Worm (Caenorhabditis elegans): ENCODE data around the gene ZK632.2.

ZK632.2 gene

DNA sequence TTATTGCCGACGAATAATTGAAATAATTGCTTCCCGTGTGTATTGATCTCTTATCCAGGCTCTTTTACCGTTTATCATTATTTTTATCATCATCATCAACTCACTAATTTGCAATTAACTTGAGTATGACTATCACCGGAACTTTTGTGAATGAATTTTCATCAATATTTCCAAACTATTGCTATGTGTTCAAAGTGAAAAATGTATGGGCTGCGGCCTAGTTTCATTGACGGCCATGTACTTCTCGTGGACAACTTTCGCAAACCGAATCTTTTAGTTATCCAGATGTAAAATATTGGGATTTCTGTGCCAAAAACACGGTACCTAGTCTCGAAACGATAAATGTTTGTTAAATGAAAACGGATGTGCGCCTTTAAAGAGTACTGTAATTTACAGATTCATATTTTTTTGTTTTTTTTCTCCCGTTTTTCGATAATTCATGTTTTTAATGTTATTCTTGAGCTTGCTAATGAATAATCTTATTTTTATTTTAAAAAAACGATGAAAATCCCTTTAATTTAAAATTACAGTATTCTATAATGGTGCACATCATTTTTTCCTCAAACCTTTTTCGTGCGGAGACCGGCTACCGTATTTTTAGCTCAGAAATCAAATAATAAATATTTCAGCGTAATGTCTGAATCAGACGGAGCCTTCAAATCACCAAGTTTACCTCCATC is at the start of gene ZK632.2:
Gene ZK632.2, plus strand, starts transcription at position 630 of the 680 bp plus-strand sequence.
- TF ChIP-seq unc-86 (tag; optimal IDR thresholded peaks at IDR 0.05) (no peak), dmd-4 (tag; optimal IDR thresholded peaks at IDR 0.05; ENCODE audit: borderline replicate concordance) (no peak), ttx-3 (tag; optimal IDR thresholded peaks at IDR 0.05) (no peak), C08G9.2 (tag; optimal IDR thresholded peaks at IDR 0.05) (no peak), hlh-15 (tag; optimal IDR thresholded peaks at IDR 0.05) (no peak), pax-1 (tag; optimal IDR thresholded peaks at IDR 0.05) (no peak), unc-42 (tag; optimal IDR thresholded peaks at IDR 0.05) (no peak), ref-2 (tag; optimal IDR thresholded peaks at IDR 0.05) (no peak), pha-2 (tag; optimal IDR thresholded peaks at IDR 0.05) (no peak), ahr-1 (tag; optimal IDR thresholded peaks at IDR 0.05) (no peak), madf-2 (tag; optimal IDR thresholded peaks at IDR 0.05) (no peak), lim-6 (tag; optimal IDR thresholded peaks at IDR 0.05) (no peak), eyg-1 (tag; optimal IDR thresholded peaks at IDR 0.05) (no peak), hlh-8 (tag; optimal IDR thresholded peaks at IDR 0.05) (no peak), tbx-7 (tag; optimal IDR thresholded peaks at IDR 0.05) (no peak), sox-2 (GFP tag; IDR thresholded peaks at IDR 0.05) (no peak), F13H6.1 (tag; optimal IDR thresholded peaks at IDR 0.05) (no peak), fkh-6 (tag; optimal IDR thresholded peaks at IDR 0.05) (no peak), ceh-22 (tag; optimal IDR thresholded peaks at IDR 0.05) (no peak)

DNA sequence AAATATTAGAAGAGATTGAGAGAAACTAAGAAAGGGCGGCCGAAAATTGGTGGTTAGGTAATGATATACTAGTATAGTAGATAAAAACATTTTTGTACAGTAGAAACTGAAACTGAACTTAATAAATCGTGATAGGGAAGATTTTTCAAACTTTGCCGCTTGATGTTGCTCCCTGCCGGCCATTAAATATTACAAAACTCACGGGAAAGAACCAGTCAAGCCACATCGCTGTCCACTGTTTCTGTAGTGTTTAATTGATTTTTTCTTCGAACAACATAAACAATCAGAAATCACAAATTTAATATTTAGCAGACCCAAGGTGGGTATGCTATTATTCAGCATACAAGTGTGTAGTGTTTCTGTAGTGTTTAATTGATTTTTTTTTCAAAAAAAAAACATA is 47.8 kb upstream of the ZK632.2 start, which contains the start of gene T05G5.5:
Gene T05G5.5, minus strand, starts transcription at position 359 of the 400 bp plus-strand sequence.
- TF ChIP-seq ets-4 (tag; optimal IDR thresholded peaks at IDR 0.05) = no peak
- TF ChIP-seq ceh-34 (tag; optimal IDR thresholded peaks at IDR 0.05) = no peak
- TF ChIP-seq nhr-232 (tag; optimal IDR thresholded peaks at IDR 0.05) = no peak
- no peak for TF ChIP-seq sdc-2 (tag; optimal IDR thresholded peaks at IDR 0.05)
- no peak for TF ChIP-seq F13H6.1 (tag; optimal IDR thresholded peaks at IDR 0.05)
- TF ChIP-seq unc-55 (GFP tag; optimal IDR thresholded peaks at IDR 0.05) = no peak

DNA sequence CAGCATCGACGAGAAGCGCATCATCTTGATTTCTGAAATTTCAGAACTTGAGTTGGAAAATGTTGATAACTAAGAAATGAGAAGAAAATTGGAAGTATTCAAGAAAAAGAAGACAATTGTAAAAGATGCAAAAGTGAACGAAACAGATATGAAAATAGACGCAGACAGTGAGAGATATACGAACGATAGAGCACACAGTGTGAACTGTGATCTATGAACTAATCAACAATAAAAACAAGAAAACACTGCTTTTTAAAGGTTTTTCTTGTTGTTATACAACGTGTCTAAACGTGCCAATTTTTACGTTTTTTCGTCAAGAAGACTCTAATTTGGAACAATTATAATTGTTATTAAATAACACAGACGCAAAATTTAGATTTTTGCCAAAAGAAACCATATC is 46.1 kb upstream of the ZK632.2 start, which contains the start of gene ech-6:
Gene ech-6, minus strand, starts transcription at position 32 of the 400 bp plus-strand sequence.
- no peak for TF ChIP-seq ztf-16 (tag; optimal IDR thresholded peaks at IDR 0.05)
- TF ChIP-seq tbx-7 (tag; optimal IDR thresholded peaks at IDR 0.05) = no peak
- no peak for TF ChIP-seq fkh-10 (GFP tag; optimal IDR thresholded peaks at IDR 0.05)
- no peak for TF ChIP-seq madf-2 (tag; optimal IDR thresholded peaks at IDR 0.05)
- TF ChIP-seq ceh-30 (tag; optimal IDR thresholded peaks at IDR 0.05) = no peak
- no peak for TF ChIP-seq unc-55 (GFP tag; optimal IDR thresholded peaks at IDR 0.05)

DNA sequence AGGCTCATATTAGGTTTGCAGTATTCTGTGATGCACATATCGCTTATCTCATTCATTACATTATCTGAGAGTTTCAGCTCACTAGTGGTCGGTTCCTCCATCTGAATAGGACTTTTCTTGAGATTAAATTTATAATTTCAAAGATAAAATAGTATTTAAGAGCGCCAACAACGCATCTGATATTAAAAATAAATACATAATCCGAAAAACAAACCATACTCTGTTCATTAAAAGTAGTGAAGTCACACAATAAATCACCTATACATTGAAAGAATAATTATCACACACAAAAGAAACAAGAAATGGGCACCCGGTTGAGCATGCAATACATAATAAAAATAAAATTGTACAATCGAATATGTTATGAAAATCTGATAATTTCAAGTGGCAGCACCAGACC is 41.5 kb upstream of the ZK632.2 start, which contains the start of gene vps-53:
Gene vps-53, minus strand, starts transcription at position 101 of the 400 bp plus-strand sequence.
- TF ChIP-seq ceh-34 (tag; optimal IDR thresholded peaks at IDR 0.05) (no peak), ets-4 (tag; optimal IDR thresholded peaks at IDR 0.05) (no peak), odd-2 (tag; optimal IDR thresholded peaks at IDR 0.05) (no peak), K09A11.1 (tag; optimal IDR thresholded peaks at IDR 0.05; ENCODE audit: insufficient read depth) (no peak), ceh-22 (tag; optimal IDR thresholded peaks at IDR 0.05) (no peak), ceh-30 (tag; optimal IDR thresholded peaks at IDR 0.05) (no peak), K02D7.2 (tag; optimal IDR thresholded peaks at IDR 0.05) (no peak), ahr-1 (tag; optimal IDR thresholded peaks at IDR 0.05) (no peak), dve-1 (tag; optimal IDR thresholded peaks at IDR 0.05) (no peak), fkh-6 (tag; optimal IDR thresholded peaks at IDR 0.05) (no peak), syd-9 (tag; optimal IDR thresholded peaks at IDR 0.05) (no peak), ttx-3 (tag; optimal IDR thresholded peaks at IDR 0.05) (no peak), lin-11 (tag; optimal IDR thresholded peaks at IDR 0.05) (no peak), ceh-14 (tag; optimal IDR thresholded peaks at IDR 0.05) (no peak), lim-6 (tag; optimal IDR thresholded peaks at IDR 0.05) (no peak), hlh-13 (GFP tag; optimal IDR thresholded peaks at IDR 0.05) (no peak), pros-1 (tag; optimal IDR thresholded peaks at IDR 0.05) (no peak), pat-9 (tag; optimal IDR thresholded peaks at IDR 0.05) (no peak), F13H6.1 (tag; optimal IDR thresholded peaks at IDR 0.05) (no peak)
